2 worm cellular contexts compared by ENCODE assay signal in the genomic region with DNA sequence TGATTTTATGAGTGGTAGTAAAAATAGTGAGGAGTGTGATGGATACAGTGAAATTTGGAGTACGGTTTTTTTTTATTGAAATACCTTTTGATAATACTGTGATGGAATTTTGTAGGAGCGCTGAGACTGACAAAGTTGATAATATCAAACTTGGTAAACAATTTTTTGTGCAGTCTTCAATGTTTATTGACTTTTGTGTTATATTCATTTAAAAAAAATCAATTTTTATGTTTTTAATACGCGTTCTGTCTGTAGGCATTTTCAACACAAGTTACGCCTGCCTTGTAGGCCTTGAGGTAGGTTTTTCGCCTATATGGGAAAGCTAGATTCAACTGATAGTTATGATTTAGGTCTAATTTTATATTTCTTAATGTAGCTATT.
TF ChIP-seq lines count a peak whose summit lies in the region.

No protein-coding gene starts in this region.

TF ChIP-seq in whole organism, L3 larva, 47 proteins besides CTCF, POLR2A, EP300 and RAD21:
- TF ChIP-seq nhr-28 (tag; optimal IDR thresholded peaks at IDR 0.05; lab: Kevin White, UChicago): no peak
- no peak for TF ChIP-seq sea-2 (GFP tag; optimal IDR thresholded peaks at IDR 0.05; lab: Kevin White, UChicago)
- TF ChIP-seq egl-27 (tag; optimal IDR thresholded peaks at IDR 0.05; lab: Kevin White, UChicago): no peak
- TF ChIP-seq ceh-9 (tag; optimal IDR thresholded peaks at IDR 0.05; lab: Kevin White, UChicago): no peak
- TF ChIP-seq pha-4 (tag; optimal IDR thresholded peaks at IDR 0.05; lab: Kevin White, UChicago): peak; percentile 30
- TF ChIP-seq elt-2 (tag; optimal IDR thresholded peaks at IDR 0.05; lab: Kevin White, UChicago): peak; percentile 45
- TF ChIP-seq nhr-43 (tag; optimal IDR thresholded peaks at IDR 0.05; lab: Kevin White, UChicago; ENCODE audit: poor library complexity, severe bottlenecking): no peak

TF ChIP-seq in whole organism, L4 larva, 104 proteins besides CTCF, POLR2A, EP300 and RAD21:
- TF ChIP-seq nhr-6 (tag; optimal IDR thresholded peaks at IDR 0.05; lab: Kevin White, UChicago): no peak
- no peak for TF ChIP-seq daf-12 (tag; optimal IDR thresholded peaks at IDR 0.05; lab: Kevin White, UChicago)
- no peak for TF ChIP-seq daf-16 (GFP tag; optimal IDR thresholded peaks at IDR 0.05; lab: Kevin White, UChicago)
- peak; percentile 67 for TF ChIP-seq daf-16 (tag; optimal IDR thresholded peaks at IDR 0.05; lab: Kevin White, UChicago)
